Fruit fly (Drosophila melanogaster) whole organism, embryonic: ENCODE results near the gene prd.
A peak's percentile ranks its signal among the peaks of the same experiment; 100 is the strongest.

ENCODE experiments used
- Bteb2 ChIP-seq: fragments of 200-800 bp; sonication (Bioruptor generic); optimal IDR thresholded peaks from 2 replicates; lab custom pipeline; 2016; ENCODE audit warnings: missing biosample characterization, missing genetic modification characterization
- CG10321 ChIP-seq: fragments of 200-800 bp; sonication (Bioruptor generic); IDR thresholded peaks from 2 replicates; pipeline ENCODE4 v1.3.6; 2022; ENCODE audit warnings: missing biosample characterization, missing genetic modification characterization
- CG11456 ChIP-seq: fragments of 200-800 bp; sonication (Bioruptor generic); IDR thresholded peaks from 3 replicates; pipeline ENCODE4 v1.3.6; 2022; ENCODE audit warnings: missing biosample characterization, missing genetic modification characterization
- CG11696 ChIP-seq: fragments of 200-800 bp; sonication (Bioruptor generic); IDR thresholded peaks from 2 replicates; pipeline ENCODE4 v1.3.6; 2022; ENCODE audit warnings: missing biosample characterization, missing genetic modification characterization
- CG14441 ChIP-seq: fragments of 200-800 bp; sonication (Bioruptor generic); IDR thresholded peaks from 2 replicates; pipeline ENCODE4 v1.3.6; 2022; ENCODE audit warnings: missing biosample characterization, missing genetic modification characterization
- CG15269 ChIP-seq: fragments of 200-800 bp; sonication (Bioruptor generic); optimal IDR thresholded peaks from 2 replicates; lab custom pipeline; 2018; ENCODE audit warnings: missing biosample characterization, mild to moderate bottlenecking, missing genetic modification characterization, moderate library complexity
- CG15514 ChIP-seq: fragments of 200-800 bp; sonication (Bioruptor generic); optimal IDR thresholded peaks from 3 replicates; lab custom pipeline; 2017; ENCODE audit warnings: missing biosample characterization, missing genetic modification characterization, mild to moderate bottlenecking, moderate library complexity, missing genetic modification reagents
- CG16863 ChIP-seq: fragments of 200-800 bp; sonication (Bioruptor generic); optimal IDR thresholded peaks from 3 replicates; lab custom pipeline; 2016; ENCODE audit warnings: missing biosample characterization, missing genetic modification characterization
- CG17385 ChIP-seq: fragments of 200-800 bp; sonication (Bioruptor generic); optimal IDR thresholded peaks from 3 replicates; lab custom pipeline; 2018; ENCODE audit warnings: missing biosample characterization, mild to moderate bottlenecking, missing genetic modification characterization
- CG17829 ChIP-seq: fragments of 200-800 bp; optimal IDR thresholded peaks from 2 replicates; lab custom pipeline; 2019; ENCODE audit warnings: missing biosample characterization, mild to moderate bottlenecking, missing genetic modification characterization, moderate library complexity
- CG2199 ChIP-seq: fragments of 200-800 bp; sonication (Bioruptor generic); IDR thresholded peaks from 3 replicates; pipeline ENCODE4 v1.3.6; 2022; ENCODE audit warnings: missing biosample characterization, missing genetic modification characterization
- CG3065 ChIP-seq: fragments of 200-800 bp; sonication (Bioruptor generic); optimal IDR thresholded peaks from 2 replicates; lab custom pipeline; 2016; ENCODE audit warnings: missing biosample characterization, missing genetic modification characterization
- CG31441 ChIP-seq: fragments of 200-800 bp; sonication (Bioruptor generic); IDR thresholded peaks from 2 replicates; pipeline ENCODE4 v1.3.6; 2022; ENCODE audit warnings: missing biosample characterization, missing genetic modification characterization
- CG6683 ChIP-seq: fragments of 200-800 bp; sonication (Bioruptor generic); optimal IDR thresholded peaks from 2 replicates; lab custom pipeline; 2017; ENCODE audit warnings: missing biosample characterization, mild to moderate bottlenecking, missing genetic modification characterization, missing genetic modification reagents
- CG7745 ChIP-seq: fragments of 200-800 bp; sonication (Bioruptor generic); optimal IDR thresholded peaks from 2 replicates; lab custom pipeline; 2018; ENCODE audit warnings: missing biosample characterization, mild to moderate bottlenecking, missing genetic modification characterization, moderate library complexity
- CG7928 ChIP-seq: fragments of 200-800 bp; sonication (Bioruptor generic); optimal IDR thresholded peaks from 2 replicates; lab custom pipeline; 2017; ENCODE audit warnings: missing biosample characterization, mild to moderate bottlenecking, missing genetic modification characterization
- CG7987 ChIP-seq: fragments of 200-800 bp; sonication (Bioruptor generic); optimal IDR thresholded peaks from 2 replicates; lab custom pipeline; 2018; ENCODE audit warnings: missing biosample characterization, mild to moderate bottlenecking, missing genetic modification characterization, moderate library complexity
- CG8924 ChIP-seq: fragments of 200-800 bp; optimal IDR thresholded peaks from 3 replicates; lab custom pipeline; 2019; ENCODE audit warnings: missing biosample characterization, mild to moderate bottlenecking, missing genetic modification characterization, moderate library complexity
- CG9215 ChIP-seq: fragments of 200-800 bp; sonication (Bioruptor generic); IDR thresholded peaks from 2 replicates; pipeline ENCODE4 v1.3.6; 2022; ENCODE audit warnings: missing biosample characterization, missing genetic modification characterization
- CG9876 ChIP-seq: fragments of 200-800 bp; sonication (Bioruptor generic); optimal IDR thresholded peaks from 2 replicates; lab custom pipeline; 2016; ENCODE audit warnings: missing biosample characterization, missing genetic modification characterization
- CG9932 ChIP-seq: fragments of 200-800 bp; sonication (Bioruptor generic); IDR thresholded peaks from 2 replicates; pipeline ENCODE4 v1.3.6; 2022; ENCODE audit warnings: missing biosample characterization, missing genetic modification characterization
- Fer2 ChIP-seq: fragments of 200-800 bp; sonication (Bioruptor generic); optimal IDR thresholded peaks from 2 replicates; lab custom pipeline; 2018; ENCODE audit warnings: missing biosample characterization, mild to moderate bottlenecking, missing genetic modification characterization, moderate library complexity
- Fer3 ChIP-seq: fragments of 200-800 bp; sonication (Bioruptor generic); optimal IDR thresholded peaks from 2 replicates; lab custom pipeline; 2018; ENCODE audit warnings: missing biosample characterization, mild to moderate bottlenecking, missing genetic modification characterization, moderate library complexity
- H2.0 ChIP-seq: fragments of 200-800 bp; sonication (Bioruptor generic); IDR thresholded peaks from 2 replicates; pipeline ENCODE4 v1.3.6; 2022; ENCODE audit warnings: missing biosample characterization, missing genetic modification characterization
- HLH4C ChIP-seq: fragments of 200-800 bp; sonication (Bioruptor generic); IDR thresholded peaks from 3 replicates; pipeline ENCODE4 v1.3.6; 2022; ENCODE audit warnings: missing biosample characterization, missing genetic modification characterization; ENCODE audit not compliant: partially characterized antibody
- Hand ChIP-seq: fragments of 200-800 bp; sonication (Bioruptor generic); optimal IDR thresholded peaks from 2 replicates; lab custom pipeline; 2017; ENCODE audit warnings: mild to moderate bottlenecking, missing biosample characterization, missing genetic modification reagents, missing genetic modification characterization
- Hr3 ChIP-seq: fragments of 200-800 bp; sonication (Bioruptor generic); optimal IDR thresholded peaks from 3 replicates; lab custom pipeline; 2016; ENCODE audit warnings: missing biosample characterization, missing genetic modification characterization
- MBD-R2 ChIP-seq: fragments of 200-800 bp; sonication (Bioruptor generic); IDR thresholded peaks from 2 replicates; pipeline ENCODE4 v1.3.6; 2022; ENCODE audit warnings: missing biosample characterization, missing genetic modification characterization
- Sox102F ChIP-seq: fragments of 200-800 bp; sonication (Bioruptor generic); optimal IDR thresholded peaks from 2 replicates; lab custom pipeline; 2018; ENCODE audit warnings: missing biosample characterization, mild to moderate bottlenecking, missing genetic modification characterization, moderate library complexity
- Stat92E ChIP-seq, 3 experiments: fragments of >200 bp in 2 of 3; fragments of 200-800 bp in 1 of 3; sonication (Bioruptor generic) in 1 of 3; optimal IDR thresholded peaks; 2 replicates each; lab custom pipeline; 2017 to 2019; ENCODE audit warnings: missing biosample characterization in 3 of 3, missing genetic modification characterization in 3 of 3, mild to moderate bottlenecking in 1 of 3, moderate library complexity in 1 of 3
- cad ChIP-seq: fragments of >200 bp; optimal IDR thresholded peaks from 2 replicates; lab custom pipeline; 2017; ENCODE audit warnings: missing biosample characterization, missing genetic modification characterization
- dysf ChIP-seq: fragments of 200-800 bp; sonication (Bioruptor generic); IDR thresholded peaks from 3 replicates; pipeline ENCODE4 v1.3.6; 2022; ENCODE audit warnings: missing biosample characterization, missing genetic modification characterization
- gsb-n ChIP-seq: fragments of 200-800 bp; sonication (Bioruptor generic); optimal IDR thresholded peaks from 3 replicates; lab custom pipeline; 2018; ENCODE audit warnings: missing biosample characterization, mild to moderate bottlenecking, missing genetic modification characterization
- knrl ChIP-seq: fragments of 200-800 bp; sonication (Bioruptor generic); IDR thresholded peaks from 3 replicates; pipeline ENCODE4 v1.3.6; 2022; ENCODE audit warnings: missing biosample characterization, missing genetic modification characterization; ENCODE audit not compliant: partially characterized antibody
- lbe ChIP-seq: fragments of 200-800 bp; sonication (Bioruptor generic); optimal IDR thresholded peaks from 2 replicates; lab custom pipeline; 2016; ENCODE audit warnings: missing biosample characterization, mild to moderate bottlenecking, missing genetic modification characterization
- lmd ChIP-seq: fragments of 200-800 bp; sonication (Bioruptor generic); IDR thresholded peaks from 2 replicates; pipeline ENCODE4 v1.3.6; 2022; ENCODE audit warnings: missing biosample characterization, missing genetic modification characterization
- lov ChIP-seq, 2 experiments: fragments of 200-800 bp in 1 of 2; fragments of >200 bp in 1 of 2; sonication (Bioruptor generic) in 1 of 2; IDR thresholded peaks in 1 of 2; optimal IDR thresholded peaks in 1 of 2; 2 replicates in 1 of 2; 3 replicates in 1 of 2; pipeline versions ENCODE4 v1.3.6 to Lab custom; 2017 to 2022; ENCODE audit warnings: missing biosample characterization in 1 of 2, missing genetic modification characterization in 1 of 2
- mirr ChIP-seq: fragments of 200-800 bp; sonication (Bioruptor generic); optimal IDR thresholded peaks from 3 replicates; lab custom pipeline; 2018; ENCODE audit warnings: missing biosample characterization, mild to moderate bottlenecking, missing genetic modification characterization
- p53 ChIP-seq: fragments of 200-800 bp; sonication (Bioruptor generic); optimal IDR thresholded peaks from 2 replicates; lab custom pipeline; 2016; ENCODE audit warnings: missing biosample characterization, missing genetic modification characterization
- prd ChIP-seq, 3 experiments: fragments of >200 bp in 2 of 3; fragments of 200-800 bp in 1 of 3; sonication (Bioruptor generic) in 1 of 3; optimal IDR thresholded peaks in 2 of 3; IDR thresholded peaks in 1 of 3; 2 replicates in 2 of 3; 3 replicates in 1 of 3; pipeline versions ENCODE4 v1.3.6 to Lab custom; 2017 to 2022; ENCODE audit warnings: missing biosample characterization in 1 of 3, missing genetic modification characterization in 1 of 3
- sima ChIP-seq: fragments of 200-800 bp; sonication (Bioruptor generic); optimal IDR thresholded peaks from 2 replicates; lab custom pipeline; 2016; ENCODE audit warnings: missing biosample characterization, missing genetic modification characterization
- slou ChIP-seq: fragments of 200-800 bp; sonication (Bioruptor generic); optimal IDR thresholded peaks from 3 replicates; lab custom pipeline; 2016; ENCODE audit warnings: missing biosample characterization, missing genetic modification characterization
- sna ChIP-seq: fragments of 200-800 bp; sonication (Bioruptor generic); IDR thresholded peaks from 2 replicates; pipeline ENCODE4 v1.3.6; 2022; ENCODE audit warnings: missing biosample characterization, missing genetic modification characterization; ENCODE audit not compliant: partially characterized antibody
- tgo ChIP-seq: fragments of 200-800 bp; sonication (Bioruptor generic); IDR thresholded peaks from 3 replicates; pipeline ENCODE4 v1.3.6; 2022; ENCODE audit warnings: missing biosample characterization, missing genetic modification characterization
- vvl ChIP-seq: fragments of 200-800 bp; sonication (Bioruptor generic); IDR thresholded peaks from 2 replicates; pipeline ENCODE4 v1.3.6; 2022; ENCODE audit warnings: missing biosample characterization, missing genetic modification characterization
- wek ChIP-seq: fragments of 200-800 bp; sonication (Bioruptor generic); optimal IDR thresholded peaks from 3 replicates; lab custom pipeline; 2018; ENCODE audit warnings: missing biosample characterization, mild to moderate bottlenecking, missing genetic modification characterization, moderate library complexity
- zfh2 ChIP-seq: fragments of 200-800 bp; sonication (Bioruptor generic); optimal IDR thresholded peaks from 2 replicates; lab custom pipeline; 2016; ENCODE audit warnings: missing biosample characterization, missing genetic modification characterization

The prd gene

DNA sequence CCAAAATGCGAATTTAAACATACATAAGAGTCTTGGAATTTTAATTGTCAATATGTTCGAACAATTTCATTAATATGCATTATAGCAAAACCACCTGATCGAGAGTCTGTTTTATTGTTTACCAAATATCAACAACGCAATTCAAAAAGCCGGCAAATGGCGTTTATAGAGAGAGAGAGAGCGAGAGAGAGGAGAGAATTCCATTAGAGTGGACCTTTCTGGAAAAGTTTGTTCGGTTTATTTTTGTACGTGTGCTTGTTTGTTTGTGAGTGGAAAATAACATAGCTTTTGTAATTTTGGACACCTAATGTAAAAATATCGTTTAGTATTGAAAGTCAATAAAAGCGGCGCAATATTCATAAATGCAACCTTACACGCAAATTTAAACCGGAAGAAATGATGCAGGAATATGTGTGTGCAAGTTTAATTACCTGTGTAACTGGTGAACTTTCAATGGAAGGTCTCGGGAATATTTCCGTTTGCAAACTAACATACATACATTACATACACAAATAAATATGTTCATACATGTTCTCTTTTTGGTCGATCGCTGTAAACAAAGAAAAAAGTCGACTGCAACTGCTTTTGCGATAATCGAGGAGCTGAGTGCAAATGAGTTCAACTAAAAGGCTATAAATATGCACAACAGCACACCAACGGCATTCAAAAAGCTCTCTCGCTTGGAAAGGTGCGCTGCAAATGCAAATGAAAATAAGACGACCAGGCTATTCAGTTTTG, 40.8 kb downstream of the prd start, which contains the start of gene CG6785 (continued):
- TF ChIP-seq CG6683 (GFP tag; lab: Kevin White, UChicago) (peak; percentile 62), CG3065 (GFP tag; lab: Kevin White, UChicago) (peak; percentile 50), wek (GFP tag; lab: Kevin White, UChicago) (peak; percentile 97), CG2199 (no peak), CG31441 (peak; percentile 66), Fer3 (tag; lab: Kevin White, UChicago) (peak; percentile 76), HLH4C (GFP tag; lab: Robert Waterston, UW) (no peak), sima (GFP tag; lab: Kevin White, UChicago) (peak; percentile 68), Sox102F (peak; percentile 80), lov (optimal IDR thresholded peaks at IDR 0.05; lab: Kevin White, UChicago) (no peak), lov (GFP tag; IDR thresholded peaks at IDR 0.05; lab: Robert Waterston, UW) (no peak), p53 (peak; percentile 85), CG17385 (GFP tag; lab: Kevin White, UChicago) (peak; percentile 83), CG15269 (tag; lab: Kevin White, UChicago) (peak; percentile 79), H2.0 (no peak), vvl (peak; percentile 77), CG16863 (GFP tag; lab: Kevin White, UChicago) (peak; percentile 77), lmd (GFP tag; lab: Robert Waterston, UW) (no peak), sna (GFP tag; lab: Robert Waterston, UW) (no peak), CG14441 (GFP tag; lab: Robert Waterston, UW) (peak; percentile 28; the same call in 1 of the 2 replicates), slou (GFP tag; lab: Kevin White, UChicago) (peak; percentile 26), knrl (GFP tag; lab: Robert Waterston, UW) (no peak), CG9876 (peak; percentile 63), CG9932 (GFP tag; lab: Robert Waterston, UW) (peak; percentile 30; the same call in 1 of the 2 replicates), gsb-n (tag; lab: Kevin White, UChicago) (peak; percentile 88), CG17829 (tag; lab: Kevin White, UChicago) (peak; percentile 29), mirr (GFP tag; lab: Kevin White, UChicago) (peak; percentile 81), Stat92E (GFP tag; optimal IDR thresholded peaks at IDR 0.05; lab: Kevin White, UChicago) (peak in 1 of 3 experiments; percentile 51), CG7745 (tag; lab: Kevin White, UChicago) (peak; percentile 81), CG9215 (GFP tag; lab: Robert Waterston, UW) (no peak), CG10321 (peak; percentile 54), cad (GFP tag; lab: Kevin White, UChicago) (no peak), CG11456 (GFP tag; lab: Robert Waterston, UW) (peak; percentile 65; the same call in 2 of the 3 replicates), Hand (GFP tag; lab: Kevin White, UChicago) (peak; percentile 78), CG15514 (GFP tag; lab: Kevin White, UChicago) (peak; percentile 86), CG8924 (tag; lab: Kevin White, UChicago) (peak; percentile 85), MBD-R2 (peak; percentile 7; the same call in 1 of the 2 replicates), CG11696 (no peak), prd (optimal IDR thresholded peaks at IDR 0.05; lab: Kevin White, UChicago) (no peak), prd (GFP tag; IDR thresholded peaks at IDR 0.05; lab: Robert Waterston, UW) (peak; percentile 55; the same call in 2 of the 3 replicates), tgo (GFP tag; lab: Robert Waterston, UW) (no peak), CG7987 (GFP tag; lab: Kevin White, UChicago) (peak; percentile 93), lbe (GFP tag; lab: Kevin White, UChicago) (peak; percentile 85), dysf (GFP tag; lab: Robert Waterston, UW) (peak; percentile 41; the same call in 1 of the 3 replicates), zfh2 (no peak), Hr3 (peak; percentile 37), Bteb2 (GFP tag; lab: Kevin White, UChicago) (peak; percentile 81), Fer2 (tag; lab: Kevin White, UChicago) (peak; percentile 53), CG7928 (GFP tag; lab: Kevin White, UChicago) (peak; percentile 30)
